Fruit fly (Drosophila melanogaster): ENCODE measurements around the gene CG10333.

CG10333 gene

dm6 chr2L:18606642-18607041 is at the start of gene CG10333:
TSS of gene CG10333 (plus strand) at chr2L:18606832.
- no peak for TF ChIP-seq Pif1B (GFP tag; optimal IDR thresholded peaks at IDR 0.05)
- no peak for TF ChIP-seq CG32121 (GFP tag; IDR thresholded peaks at IDR 0.05)
- TF ChIP-seq gl (tag; optimal IDR thresholded peaks at IDR 0.05): no peak

- peak; percentile 78 for TF ChIP-seq Ets98B (GFP tag; IDR thresholded peaks at IDR 0.05)
- TF ChIP-seq CG4496 (GFP tag; IDR thresholded peaks at IDR 0.05): peak; percentile 79
- peak; percentile 35 for TF ChIP-seq Pif1B (GFP tag; optimal IDR thresholded peaks at IDR 0.05)
- TF ChIP-seq CG8301 (tag; optimal IDR thresholded peaks at IDR 0.05): peak; percentile 69
- no peak for TF ChIP-seq D1 (tag; optimal IDR thresholded peaks at IDR 0.05)
- peak; percentile 22 for TF ChIP-seq CG34367 (tag; optimal IDR thresholded peaks at IDR 0.05)
- peak; percentile 67 for TF ChIP-seq CG17806 (tag; optimal IDR thresholded peaks at IDR 0.05)
- TF ChIP-seq gl (tag; optimal IDR thresholded peaks at IDR 0.05): no peak
- peak; percentile 46 for TF ChIP-seq Pif1A (GFP tag; optimal IDR thresholded peaks at IDR 0.05)
- TF ChIP-seq CG8159 (tag; optimal IDR thresholded peaks at IDR 0.05): peak; percentile 80
- peak; percentile 63 for TF ChIP-seq CG9948 (tag; optimal IDR thresholded peaks at IDR 0.05)
- peak; percentile 42 for TF ChIP-seq EcR (GFP tag; optimal IDR thresholded peaks at IDR 0.05)
- peak; percentile 58 for TF ChIP-seq Snoo (tag; optimal IDR thresholded peaks at IDR 0.05)
- TF ChIP-seq CG10348 (GFP tag; IDR thresholded peaks at IDR 0.05): peak; percentile 40; the same call in 1 of the 2 replicates
- peak; percentile 77 for TF ChIP-seq CG14655 (GFP tag; optimal IDR thresholded peaks at IDR 0.05)
- peak; percentile 81 for TF ChIP-seq CG12605 (GFP tag; IDR thresholded peaks at IDR 0.05)
- peak; percentile 53; the same call in 1 of the 3 replicates for TF ChIP-seq fd96Ca (GFP tag; IDR thresholded peaks at IDR 0.05)
- peak; percentile 86 for TF ChIP-seq CG32121 (GFP tag; IDR thresholded peaks at IDR 0.05)
- TF ChIP-seq CG13204 (GFP tag; optimal IDR thresholded peaks at IDR 0.05): no peak
- TF ChIP-seq CG15710 (tag; optimal IDR thresholded peaks at IDR 0.05): peak; percentile 64
- peak; percentile 58; the same call in 1 of the 2 replicates for TF ChIP-seq rn (GFP tag; IDR thresholded peaks at IDR 0.05)
Observed at dm6 chr2L:18557965-18558537, 48.6 kb upstream of the CG10333 start.

- no peak for TF ChIP-seq rn (GFP tag; IDR thresholded peaks at IDR 0.05)
- TF ChIP-seq CG17806 (tag; optimal IDR thresholded peaks at IDR 0.05): no peak
- TF ChIP-seq CG9948 (tag; optimal IDR thresholded peaks at IDR 0.05): no peak
- no peak for TF ChIP-seq CG10348 (GFP tag; IDR thresholded peaks at IDR 0.05)
- TF ChIP-seq Snoo (tag; optimal IDR thresholded peaks at IDR 0.05): no peak
- TF ChIP-seq Ets98B (GFP tag; IDR thresholded peaks at IDR 0.05): no peak
- no peak for TF ChIP-seq CG32121 (GFP tag; IDR thresholded peaks at IDR 0.05)
- no peak for TF ChIP-seq gl (tag; optimal IDR thresholded peaks at IDR 0.05)
- no peak for TF ChIP-seq fd96Ca (GFP tag; IDR thresholded peaks at IDR 0.05)
- TF ChIP-seq CG15710 (tag; optimal IDR thresholded peaks at IDR 0.05): no peak
- TF ChIP-seq CG34367 (tag; optimal IDR thresholded peaks at IDR 0.05): no peak
- TF ChIP-seq Pif1A (GFP tag; optimal IDR thresholded peaks at IDR 0.05): no peak
- TF ChIP-seq CG14655 (GFP tag; optimal IDR thresholded peaks at IDR 0.05): no peak
Observed at dm6 chr2L:18559084-18559483, 47.5 kb upstream of the CG10333 start.

dm6 chr2L:18561018-18561417 is 45.6 kb upstream of the CG10333 start:
- TF ChIP-seq CG14655 (GFP tag; optimal IDR thresholded peaks at IDR 0.05) (no peak), CG4496 (GFP tag; IDR thresholded peaks at IDR 0.05) (no peak), CG9948 (tag; optimal IDR thresholded peaks at IDR 0.05) (no peak), gl (tag; optimal IDR thresholded peaks at IDR 0.05) (no peak), CG34367 (tag; optimal IDR thresholded peaks at IDR 0.05) (no peak), rn (GFP tag; IDR thresholded peaks at IDR 0.05) (no peak), Ets98B (GFP tag; IDR thresholded peaks at IDR 0.05) (no peak)

dm6 chr2L:18561522-18562119 is 45.0 kb upstream of the CG10333 start:
- TF ChIP-seq CG34367 (tag; optimal IDR thresholded peaks at IDR 0.05) (no peak), EcR (GFP tag; optimal IDR thresholded peaks at IDR 0.05) (peak; percentile 86), CG4496 (GFP tag; IDR thresholded peaks at IDR 0.05) (0 out of 3 replicates have a peak, but pooled peaks have one; percentile 40), CG15710 (tag; optimal IDR thresholded peaks at IDR 0.05) (no peak), CG13204 (GFP tag; optimal IDR thresholded peaks at IDR 0.05) (peak; percentile 10), Snoo (tag; optimal IDR thresholded peaks at IDR 0.05) (peak; percentile 69), CG32121 (GFP tag; IDR thresholded peaks at IDR 0.05) (0 out of 2 replicates have a peak, but pooled peaks have one; percentile 20), fd96Ca (GFP tag; IDR thresholded peaks at IDR 0.05) (peak; percentile 27; the same call in 1 of the 3 replicates), Pif1A (GFP tag; optimal IDR thresholded peaks at IDR 0.05) (no peak)

dm6 chr2L:18562573-18562972 is 44.1 kb upstream of the CG10333 start:
- TF ChIP-seq CG10348 (GFP tag; IDR thresholded peaks at IDR 0.05) (no peak), CG9948 (tag; optimal IDR thresholded peaks at IDR 0.05) (no peak), Pif1B (GFP tag; optimal IDR thresholded peaks at IDR 0.05) (no peak), Ets98B (GFP tag; IDR thresholded peaks at IDR 0.05) (no peak), CG12605 (GFP tag; IDR thresholded peaks at IDR 0.05) (peak; percentile 4; the same call in 1 of the 2 replicates), CG14655 (GFP tag; optimal IDR thresholded peaks at IDR 0.05) (no peak), CG32121 (GFP tag; IDR thresholded peaks at IDR 0.05) (no peak), Pif1A (GFP tag; optimal IDR thresholded peaks at IDR 0.05) (no peak)

Data from whole organism, pupa.